Worm (Caenorhabditis elegans) whole organism, L3 larva: Measurements from ENCODE around the gene F09E5.16.
A peak's percentile ranks its signal among the peaks of the same experiment; 100 is the strongest.

Experiments
- R02D3.7 ChIP-seq: fragments of 150-350 bp; optimal IDR thresholded peaks from 2 replicates; lab custom pipeline; 2014; ENCODE audit warnings: missing biosample characterization, missing genetic modification characterization
- ZK546.5 ChIP-seq: sonication (generic microtip); optimal IDR thresholded peaks from 2 replicates; lab custom pipeline; 2017; ENCODE audit warnings: missing biosample characterization, missing genetic modification characterization
- ceh-16 ChIP-seq: sonication (generic microtip); optimal IDR thresholded peaks from 2 replicates; lab custom pipeline; 2017; ENCODE audit warnings: missing biosample characterization, missing genetic modification characterization
- ceh-28 ChIP-seq: fragments of 150-350 bp; optimal IDR thresholded peaks from 2 replicates; lab custom pipeline; 2014; ENCODE audit warnings: missing biosample characterization, missing genetic modification reagents, missing genetic modification characterization
- ceh-82 ChIP-seq: fragments of 150-350 bp; optimal IDR thresholded peaks from 2 replicates; lab custom pipeline; 2014; ENCODE audit warnings: missing biosample characterization, missing genetic modification characterization
- elt-1 ChIP-seq: fragments of 150-350 bp; optimal IDR thresholded peaks from 2 replicates; lab custom pipeline; 2014; ENCODE audit warnings: missing biosample characterization, missing genetic modification characterization
- elt-2 ChIP-seq: sonication (generic microtip); optimal IDR thresholded peaks from 2 replicates; lab custom pipeline; 2016; ENCODE audit warnings: missing genetic modification reagents, mild to moderate bottlenecking, missing genetic modification characterization, missing compliant biosample characterization
- elt-3 ChIP-seq, 3 experiments: fragments of 150-350 bp in 1 of 3; sonication (generic microtip) in 2 of 3; optimal IDR thresholded peaks; 2 replicates in 2 of 3; 4 replicates in 1 of 3; lab custom pipeline; 2014 to 2017; ENCODE audit warnings: missing biosample characterization in 3 of 3, missing genetic modification characterization in 3 of 3
- eor-1 ChIP-seq, 2 experiments: fragments of 150-350 bp; optimal IDR thresholded peaks; 2 replicates each; lab custom pipeline; 2014 to 2018; ENCODE audit warnings: missing biosample characterization in 2 of 2, missing genetic modification characterization in 2 of 2
- fkh-10 ChIP-seq: sonication (generic microtip); optimal IDR thresholded peaks from 2 replicates; lab custom pipeline; 2017; ENCODE audit warnings: missing biosample characterization, missing genetic modification reagents, missing genetic modification characterization
- fos-1 ChIP-seq: fragments of 150-350 bp; optimal IDR thresholded peaks from 2 replicates; lab custom pipeline; 2014; ENCODE audit warnings: missing biosample characterization, missing genetic modification characterization
- hmg-11 ChIP-seq: sonication (generic microtip); optimal IDR thresholded peaks from 2 replicates; lab custom pipeline; 2016; ENCODE audit warnings: missing genetic modification characterization, missing compliant biosample characterization
- jun-1 ChIP-seq: fragments of 150-350 bp; optimal IDR thresholded peaks from 2 replicates; lab custom pipeline; 2014; ENCODE audit warnings: missing biosample characterization, missing genetic modification reagents, missing genetic modification characterization
- lin-15B ChIP-seq: fragments of 150-350 bp; optimal IDR thresholded peaks from 2 replicates; lab custom pipeline; 2014; ENCODE audit warnings: missing biosample characterization, missing genetic modification characterization
- lin-39 ChIP-seq: fragments of 150-350 bp; optimal IDR thresholded peaks from 2 replicates; lab custom pipeline; 2018; ENCODE audit warnings: missing biosample characterization, missing genetic modification reagents, missing genetic modification characterization
- lsy-12 ChIP-seq: sonication (generic microtip); optimal IDR thresholded peaks from 2 replicates; lab custom pipeline; 2016; ENCODE audit warnings: mild to moderate bottlenecking, missing genetic modification characterization, missing compliant biosample characterization
- mdl-1 ChIP-seq: fragments of 150-350 bp; optimal IDR thresholded peaks from 2 replicates; lab custom pipeline; 2014; ENCODE audit warnings: missing biosample characterization, missing genetic modification characterization
- nfya-1 ChIP-seq: sonication (generic microtip); optimal IDR thresholded peaks from 2 replicates; lab custom pipeline; 2017; ENCODE audit warnings: missing genetic modification characterization, mild to moderate bottlenecking, missing compliant biosample characterization, antibody characterized with exemption, moderate library complexity; ENCODE audit not compliant: insufficient read depth
- nhr-11 ChIP-seq: fragments of 150-350 bp; optimal IDR thresholded peaks from 2 replicates; lab custom pipeline; 2014; ENCODE audit warnings: missing biosample characterization, missing genetic modification characterization
- nhr-23 ChIP-seq: fragments of 150-350 bp; optimal IDR thresholded peaks from 2 replicates; lab custom pipeline; 2014; ENCODE audit warnings: missing biosample characterization, missing genetic modification reagents, missing genetic modification characterization
- nhr-25 ChIP-seq: sonication (generic microtip); optimal IDR thresholded peaks from 2 replicates; lab custom pipeline; 2017; ENCODE audit warnings: missing biosample characterization, missing genetic modification characterization
- nhr-43 ChIP-seq: sonication (generic microtip); optimal IDR thresholded peaks from 2 replicates; lab custom pipeline; 2016; ENCODE audit warnings: mild to moderate bottlenecking, missing genetic modification characterization, missing compliant biosample characterization; ENCODE audit not compliant: poor library complexity, severe bottlenecking
- nhr-67 ChIP-seq: fragments of 150-350 bp; optimal IDR thresholded peaks from 2 replicates; lab custom pipeline; 2014; ENCODE audit warnings: missing biosample characterization, missing genetic modification characterization
- nhr-76 ChIP-seq: fragments of 150-350 bp; sonication (generic microtip); optimal IDR thresholded peaks from 5 replicates; lab custom pipeline; 2014; ENCODE audit warnings: missing biosample characterization, missing genetic modification characterization
- pha-4 ChIP-seq: fragments of 150-350 bp; optimal IDR thresholded peaks from 2 replicates; lab custom pipeline; 2014; ENCODE audit warnings: missing biosample characterization, missing genetic modification reagents, missing genetic modification characterization
- pqm-1 ChIP-seq: fragments of 150-350 bp; optimal IDR thresholded peaks from 2 replicates; lab custom pipeline; 2017; ENCODE audit warnings: missing biosample characterization, missing genetic modification characterization, inconsistent platforms
- sea-2 ChIP-seq: fragments of 150-350 bp; sonication (generic microtip); optimal IDR thresholded peaks from 4 replicates; lab custom pipeline; 2014; ENCODE audit warnings: missing biosample characterization, missing genetic modification reagents, missing genetic modification characterization
- skn-1 ChIP-seq: fragments of 150-350 bp; optimal IDR thresholded peaks from 2 replicates; lab custom pipeline; 2014; ENCODE audit warnings: missing biosample characterization, missing genetic modification characterization
- tbx-2 ChIP-seq: sonication (generic microtip); optimal IDR thresholded peaks from 2 replicates; lab custom pipeline; 2016; ENCODE audit warnings: mild to moderate bottlenecking, missing genetic modification characterization, missing compliant biosample characterization
- unc-62 ChIP-seq: fragments of 150-350 bp; sonication (generic microtip); optimal IDR thresholded peaks from 4 replicates; lab custom pipeline; 2014; ENCODE audit warnings: missing biosample characterization, missing genetic modification reagents, missing genetic modification characterization
- ztf-11 ChIP-seq: fragments of 150-350 bp; optimal IDR thresholded peaks from 2 replicates; lab custom pipeline; 2014; ENCODE audit warnings: missing biosample characterization, missing genetic modification characterization

The F09E5.16 gene

DNA sequence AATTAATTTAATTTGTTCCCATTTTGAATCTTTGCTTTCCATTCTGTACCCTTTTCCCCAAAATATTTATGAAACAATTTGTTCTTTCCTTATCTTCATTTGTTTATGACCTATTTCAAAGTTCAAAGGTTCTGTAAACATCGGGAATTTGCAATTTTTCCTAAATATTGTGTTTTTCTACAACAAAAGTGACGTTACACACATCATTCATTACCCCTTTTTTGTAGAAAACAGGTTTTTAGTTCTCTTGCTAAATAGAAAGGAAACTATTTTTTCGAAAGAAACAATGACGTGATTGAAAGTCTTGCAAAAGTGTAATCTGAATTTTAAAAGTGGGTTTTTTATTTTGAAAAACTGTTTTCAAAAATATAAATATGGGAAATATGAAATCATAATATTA lies 40.9 kb downstream of the F09E5.16 start:
- TF ChIP-seq elt-1 (tag; lab: Kevin White, UChicago) (peak; percentile 15), pha-4 (tag; lab: Kevin White, UChicago) (peak; percentile 5), hmg-11 (tag; lab: Kevin White, UChicago) (no peak)

DNA sequence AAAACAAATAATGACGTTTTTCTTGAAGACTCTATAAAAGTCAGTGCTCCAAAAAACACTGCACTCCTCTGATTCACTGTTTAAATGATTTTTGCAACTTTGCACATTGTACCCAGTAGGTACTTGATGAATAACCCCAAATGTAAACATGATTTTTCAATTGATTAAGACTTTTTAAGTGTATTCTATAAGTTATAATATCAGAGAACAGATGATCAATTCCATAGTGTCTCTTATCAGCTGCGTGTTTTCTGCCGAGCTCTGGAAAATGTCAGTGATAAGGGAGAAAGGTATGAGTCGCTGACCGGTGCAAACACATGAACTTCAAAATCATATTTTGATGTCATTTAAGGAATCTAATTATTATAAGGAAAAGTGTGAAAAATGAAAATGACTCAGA lies 41.8 kb downstream of the F09E5.16 start:
- TF ChIP-seq jun-1 (tag; lab: Kevin White, UChicago) (peak; percentile 83), ceh-16 (tag; lab: Kevin White, UChicago) (no peak), elt-2 (tag; lab: Kevin White, UChicago) (peak; percentile 100), pha-4 (tag; lab: Kevin White, UChicago) (peak; percentile 88), skn-1 (tag; lab: Kevin White, UChicago) (no peak), nhr-76 (tag; lab: Kevin White, UChicago) (no peak), pqm-1 (tag; lab: Kevin White, UChicago) (peak; percentile 99)

DNA sequence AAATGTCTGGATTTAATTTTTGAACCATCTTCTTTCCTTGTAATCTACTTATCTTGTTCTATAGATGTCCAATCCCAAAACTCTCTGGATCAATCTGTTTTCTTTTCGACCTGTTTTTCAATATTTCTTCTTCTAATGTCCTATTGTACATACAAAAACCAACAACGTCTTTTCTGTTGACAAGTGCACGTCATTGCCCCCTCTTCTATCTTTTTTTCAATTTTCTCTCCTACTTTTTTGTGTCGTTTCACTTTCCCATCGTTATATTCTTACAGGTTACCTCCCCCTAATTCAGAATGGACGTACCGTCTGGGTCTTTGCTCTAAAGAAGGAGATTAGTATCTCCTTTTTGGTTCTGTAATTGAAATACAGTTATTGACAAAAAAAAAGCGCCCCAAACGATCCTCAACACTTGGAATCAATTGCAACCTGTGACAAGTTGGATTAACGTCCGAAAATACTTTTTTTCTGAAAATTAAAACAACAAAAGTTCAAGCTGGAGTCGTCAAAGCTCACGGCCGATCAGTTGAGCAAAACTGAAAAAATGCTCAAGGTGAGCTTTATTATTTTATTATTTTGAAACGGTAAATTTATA lies 42.7 kb downstream of the F09E5.16 start, which contains the start of gene vhp-1:
vhp-1 (plus strand) TSS at position 545 of the 595 bp plus-strand sequence.
- TF ChIP-seq pha-4 (tag; lab: Kevin White, UChicago) (peak; percentile 61), ztf-11 (tag; lab: Kevin White, UChicago) (no peak), hmg-11 (tag; lab: Kevin White, UChicago) (no peak), ceh-16 (tag; lab: Kevin White, UChicago) (no peak), fkh-10 (GFP tag; lab: Kevin White, UChicago) (no peak), ceh-28 (tag; lab: Kevin White, UChicago) (no peak), unc-62 (GFP tag; lab: Kevin White, UChicago) (no peak), skn-1 (tag; lab: Kevin White, UChicago) (no peak), R02D3.7 (tag; lab: Kevin White, UChicago) (no peak), nhr-11 (no peak), nhr-23 (tag; lab: Kevin White, UChicago) (peak; percentile 16), nhr-76 (tag; lab: Kevin White, UChicago) (no peak), ceh-82 (tag; lab: Kevin White, UChicago) (no peak), tbx-2 (no peak), lsy-12 (tag; lab: Kevin White, UChicago) (no peak)

DNA sequence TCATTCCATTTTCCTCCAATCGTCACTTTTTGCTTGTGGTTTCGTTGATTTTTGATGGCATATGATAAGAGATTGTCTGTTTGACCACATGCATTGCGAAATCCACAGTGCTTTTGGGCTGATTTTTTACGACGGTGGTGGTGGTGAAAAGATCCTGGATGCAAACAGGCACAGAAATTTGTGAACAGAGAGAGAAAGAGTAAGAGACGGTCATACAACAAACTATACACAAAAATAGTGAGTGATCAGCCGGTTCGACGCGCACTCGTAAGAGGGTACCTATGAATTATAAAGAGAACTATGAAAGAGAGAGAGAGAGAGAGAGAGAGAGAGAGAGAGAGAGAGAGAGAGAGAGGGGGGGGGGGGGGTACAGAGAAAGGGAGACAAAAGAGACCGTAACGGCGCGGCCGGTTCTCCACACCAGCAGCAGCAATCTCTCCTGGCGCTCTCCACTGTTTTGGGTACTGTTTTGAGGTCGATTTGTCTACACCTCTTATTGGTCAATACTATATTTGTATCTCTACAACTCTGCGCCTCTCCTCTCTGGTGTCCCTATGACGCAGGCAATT lies 43.7 kb downstream of the F09E5.16 start:
- TF ChIP-seq lsy-12 (tag; lab: Kevin White, UChicago) (peak; percentile 83), ceh-28 (tag; lab: Kevin White, UChicago) (peak; percentile 45), lin-39 (no peak), elt-1 (tag; lab: Kevin White, UChicago) (peak; percentile 33), nfya-1 (peak; percentile 21), sea-2 (GFP tag; lab: Kevin White, UChicago) (no peak), nhr-67 (tag; lab: Kevin White, UChicago) (no peak), tbx-2 (peak; percentile 45), fos-1 (tag; lab: Kevin White, UChicago) (peak; percentile 8), eor-1 (tag; optimal IDR thresholded peaks at IDR 0.05; lab: Kevin White, UChicago) (no peak), nhr-23 (tag; lab: Kevin White, UChicago) (peak; percentile 77), R02D3.7 (tag; lab: Kevin White, UChicago) (peak; percentile 6), mdl-1 (tag; lab: Kevin White, UChicago) (no peak), jun-1 (tag; lab: Kevin White, UChicago) (peak; percentile 82), pha-4 (tag; lab: Kevin White, UChicago) (peak; percentile 74), nhr-43 (tag; lab: Kevin White, UChicago) (peak; percentile 89), ZK546.5 (no peak), unc-62 (GFP tag; lab: Kevin White, UChicago) (no peak), pqm-1 (tag; lab: Kevin White, UChicago) (peak; percentile 25), nhr-25 (tag; lab: Kevin White, UChicago) (peak; percentile 79), elt-3 (tag; optimal IDR thresholded peaks at IDR 0.05; lab: Kevin White, UChicago) (peak in 2 of 3 experiments; percentile 46 to 94), elt-2 (tag; lab: Kevin White, UChicago) (peak; percentile 80), nhr-76 (tag; lab: Kevin White, UChicago) (no peak), lin-15B (tag; lab: Kevin White, UChicago) (no peak), ztf-11 (tag; lab: Kevin White, UChicago) (no peak)
